Worm (Caenorhabditis elegans) whole organism, L2 larva: ENCODE measurements around the gene H09F14.1.

Experiments
- R02D3.7 ChIP-seq: fragments of 150-350 bp; optimal IDR thresholded peaks from 2 replicates; lab custom pipeline; 2014; ENCODE audit warnings: missing biosample characterization, missing genetic modification characterization
- ama-1 ChIP-seq: fragments of 150-350 bp; optimal IDR thresholded peaks from 2 replicates; lab custom pipeline; 2018; ENCODE audit warnings: inconsistent platforms
- elt-1 ChIP-seq: fragments of 150-350 bp; optimal IDR thresholded peaks from 2 replicates; lab custom pipeline; 2014; ENCODE audit warnings: missing biosample characterization, missing genetic modification characterization
- nhr-11 ChIP-seq: fragments of 150-350 bp; optimal IDR thresholded peaks from 2 replicates; lab custom pipeline; 2014; ENCODE audit warnings: missing biosample characterization, missing genetic modification characterization
- nhr-23 ChIP-seq: fragments of 150-350 bp; optimal IDR thresholded peaks from 2 replicates; lab custom pipeline; 2014; ENCODE audit warnings: missing biosample characterization, missing genetic modification reagents, missing genetic modification characterization
- nhr-237 ChIP-seq: fragments of 150-350 bp; optimal IDR thresholded peaks from 2 replicates; lab custom pipeline; 2014; ENCODE audit warnings: missing biosample characterization, missing genetic modification characterization
- nhr-25 ChIP-seq: fragments of 150-350 bp; sonication (generic microtip); optimal IDR thresholded peaks from 3 replicates; lab custom pipeline; 2014; ENCODE audit warnings: missing biosample characterization, missing genetic modification characterization
- nhr-77 ChIP-seq: fragments of 150-350 bp; optimal IDR thresholded peaks from 2 replicates; lab custom pipeline; 2014; ENCODE audit warnings: missing biosample characterization, missing genetic modification characterization
- skn-1 ChIP-seq: sonication (generic microtip); optimal IDR thresholded peaks from 2 replicates; lab custom pipeline; 2017; ENCODE audit warnings: missing biosample characterization, missing genetic modification characterization
- snpc-4 ChIP-seq: fragments of 150-350 bp; optimal IDR thresholded peaks from 2 replicates; lab custom pipeline; 2014; ENCODE audit warnings: missing biosample characterization, missing genetic modification characterization
- unc-62 ChIP-seq: fragments of 150-350 bp; optimal IDR thresholded peaks from 2 replicates; lab custom pipeline; 2014; ENCODE audit warnings: missing biosample characterization, missing genetic modification reagents, missing genetic modification characterization
- ztf-4 ChIP-seq: fragments of 150-350 bp; optimal IDR thresholded peaks from 2 replicates; lab custom pipeline; 2014; ENCODE audit warnings: missing biosample characterization, missing genetic modification characterization

ce11 chrV:10588694-10589093 lies 26.7 kb downstream of the H09F14.1 start, which contains the start of gene srg-32:
- TF ChIP-seq nhr-25 (tag; lab: Kevin White, UChicago) = no peak
- TF ChIP-seq elt-1 = no peak
- TF ChIP-seq nhr-23 (tag; lab: Kevin White, UChicago) = no peak
- TF ChIP-seq ama-1 (lab: Kevin White, UChicago) = no peak
- no peak for TF ChIP-seq nhr-77
- no peak for TF ChIP-seq nhr-11
- TF ChIP-seq R02D3.7 = no peak
- TF ChIP-seq unc-62 (GFP tag; lab: Kevin White, UChicago) = no peak
- no peak for TF ChIP-seq snpc-4 (tag; lab: Kevin White, UChicago)
- TF ChIP-seq ztf-4 = no peak
- no peak for TF ChIP-seq nhr-237
- TF ChIP-seq skn-1 (tag; lab: Kevin White, UChicago) = no peak
